Fruit fly (Drosophila melanogaster) whole organism, embryonic: ENCODE measurements around the gene Alg9.

Experiments
- Abd-B ChIP-seq: fragments of 200-800 bp; sonication (Bioruptor generic); optimal IDR thresholded peaks from 2 replicates; lab custom pipeline; 2018; ENCODE audit warnings: missing biosample characterization, mild to moderate bottlenecking, missing genetic modification characterization, moderate library complexity
- Asciz ChIP-seq: fragments of 200-800 bp; sonication (Bioruptor generic); optimal IDR thresholded peaks from 2 replicates; lab custom pipeline; 2017; ENCODE audit warnings: missing biosample characterization, mild to moderate bottlenecking, missing genetic modification characterization, missing genetic modification reagents
- BtbVII ChIP-seq: fragments of 200-800 bp; sonication (Bioruptor generic); optimal IDR thresholded peaks from 3 replicates; lab custom pipeline; 2017; ENCODE audit warnings: missing biosample characterization, mild to moderate bottlenecking, missing genetic modification characterization
- C15 ChIP-seq: fragments of 200-800 bp; sonication (Bioruptor generic); IDR thresholded peaks from 3 replicates; pipeline ENCODE4 v1.3.6; 2022; ENCODE audit warnings: missing biosample characterization, missing genetic modification characterization
- CG10654 ChIP-seq: fragments of 200-800 bp; sonication (Bioruptor generic); optimal IDR thresholded peaks from 2 replicates; lab custom pipeline; 2016; ENCODE audit warnings: missing biosample characterization, missing genetic modification characterization
- CG12219 ChIP-seq: fragments of 200-800 bp; sonication (Bioruptor generic); optimal IDR thresholded peaks from 3 replicates; lab custom pipeline; 2018; ENCODE audit warnings: missing biosample characterization, mild to moderate bottlenecking, missing genetic modification characterization
- CG1233 ChIP-seq: fragments of 200-800 bp; sonication (Bioruptor generic); optimal IDR thresholded peaks from 4 replicates; lab custom pipeline; 2018; ENCODE audit warnings: missing biosample characterization, mild to moderate bottlenecking, missing genetic modification characterization
- CG13775 ChIP-seq: fragments of 200-800 bp; sonication (Bioruptor generic); optimal IDR thresholded peaks from 3 replicates; lab custom pipeline; 2017; ENCODE audit warnings: missing biosample characterization, mild to moderate bottlenecking, missing genetic modification characterization
- CG14710 ChIP-seq: fragments of 200-800 bp; sonication (Bioruptor generic); optimal IDR thresholded peaks from 3 replicates; lab custom pipeline; 2019; ENCODE audit warnings: missing biosample characterization, mild to moderate bottlenecking, missing genetic modification characterization, moderate library complexity
- CG15514 ChIP-seq: fragments of 200-800 bp; sonication (Bioruptor generic); optimal IDR thresholded peaks from 3 replicates; lab custom pipeline; 2017; ENCODE audit warnings: missing biosample characterization, missing genetic modification characterization, mild to moderate bottlenecking, moderate library complexity, missing genetic modification reagents
- CG18599 ChIP-seq: fragments of 200-800 bp; sonication (Bioruptor generic); optimal IDR thresholded peaks from 3 replicates; lab custom pipeline; 2017; ENCODE audit warnings: missing biosample characterization, missing genetic modification characterization, mild to moderate bottlenecking, moderate library complexity, missing genetic modification reagents
- CG2116 ChIP-seq: fragments of 200-800 bp; sonication (Bioruptor generic); optimal IDR thresholded peaks from 3 replicates; lab custom pipeline; 2018; ENCODE audit warnings: missing biosample characterization, mild to moderate bottlenecking, missing genetic modification characterization
- CG2120 ChIP-seq: fragments of 200-800 bp; sonication (Bioruptor generic); optimal IDR thresholded peaks from 3 replicates; lab custom pipeline; 2016; ENCODE audit warnings: missing biosample characterization, missing genetic modification characterization
- CG32532 ChIP-seq: fragments of 200-800 bp; sonication (Bioruptor generic); IDR thresholded peaks from 2 replicates; pipeline ENCODE4 v1.3.6; 2022; ENCODE audit warnings: missing biosample characterization, missing genetic modification characterization
- CG33557 ChIP-seq: fragments of 200-800 bp; sonication (Bioruptor generic); optimal IDR thresholded peaks from 2 replicates; lab custom pipeline; 2019; ENCODE audit warnings: missing biosample characterization, mild to moderate bottlenecking, missing genetic modification characterization, moderate library complexity
- CG34376 ChIP-seq: fragments of 200-800 bp; sonication (Bioruptor generic); optimal IDR thresholded peaks from 2 replicates; lab custom pipeline; 2018; ENCODE audit warnings: missing biosample characterization, mild to moderate bottlenecking, missing genetic modification characterization
- CG4328 ChIP-seq: fragments of 200-800 bp; sonication (Bioruptor generic); optimal IDR thresholded peaks from 3 replicates; lab custom pipeline; 2017; ENCODE audit warnings: missing biosample characterization, missing genetic modification reagents, missing genetic modification characterization
- CG43689 ChIP-seq: fragments of 200-800 bp; sonication (Bioruptor generic); IDR thresholded peaks from 2 replicates; pipeline ENCODE4 v1.3.6; 2022; ENCODE audit warnings: missing biosample characterization, missing genetic modification characterization
- CG6254 ChIP-seq: fragments of 200-800 bp; sonication (Bioruptor generic); optimal IDR thresholded peaks from 3 replicates; lab custom pipeline; 2017; ENCODE audit warnings: mild to moderate bottlenecking, missing biosample characterization, missing genetic modification reagents, missing genetic modification characterization
- CG6765 ChIP-seq: fragments of 200-800 bp; sonication (Bioruptor generic); optimal IDR thresholded peaks from 3 replicates; lab custom pipeline; 2017; ENCODE audit warnings: missing biosample characterization, mild to moderate bottlenecking, missing genetic modification characterization
- CG7963 ChIP-seq: fragments of 200-800 bp; sonication (Bioruptor generic); IDR thresholded peaks from 3 replicates; pipeline ENCODE4 v1.3.6; 2022; ENCODE audit warnings: missing biosample characterization, missing genetic modification characterization; ENCODE audit not compliant: partially characterized antibody
- CG8388 ChIP-seq: fragments of 200-800 bp; sonication (Bioruptor generic); optimal IDR thresholded peaks from 2 replicates; lab custom pipeline; 2019; ENCODE audit warnings: missing biosample characterization, mild to moderate bottlenecking, missing genetic modification characterization, moderate library complexity
- CG9215 ChIP-seq: fragments of 200-800 bp; sonication (Bioruptor generic); IDR thresholded peaks from 2 replicates; pipeline ENCODE4 v1.3.6; 2022; ENCODE audit warnings: missing biosample characterization, missing genetic modification characterization
- CG9797 ChIP-seq: fragments of 200-800 bp; sonication (Bioruptor generic); optimal IDR thresholded peaks from 3 replicates; lab custom pipeline; 2018; ENCODE audit warnings: missing biosample characterization, mild to moderate bottlenecking, missing genetic modification characterization
- CG9817 ChIP-seq: fragments of 200-800 bp; sonication (Bioruptor generic); optimal IDR thresholded peaks from 2 replicates; lab custom pipeline; 2018; ENCODE audit warnings: missing biosample characterization, mild to moderate bottlenecking, missing genetic modification characterization, moderate library complexity
- Dad ChIP-seq: fragments of 200-800 bp; sonication (Bioruptor generic); optimal IDR thresholded peaks from 3 replicates; lab custom pipeline; 2016; ENCODE audit warnings: missing biosample characterization, missing genetic modification characterization
- Dref ChIP-seq: fragments of 200-800 bp; sonication (Bioruptor generic); IDR thresholded peaks from 2 replicates; pipeline ENCODE4 v1.3.6; 2022; ENCODE audit warnings: missing biosample characterization, missing genetic modification characterization
- HLH3B ChIP-seq: fragments of 200-800 bp; sonication (Bioruptor generic); IDR thresholded peaks from 2 replicates; pipeline ENCODE4 v1.3.6; 2022; ENCODE audit warnings: missing biosample characterization, missing genetic modification characterization
- Kr ChIP-seq: fragments of 200-800 bp; sonication (Bioruptor generic); optimal IDR thresholded peaks from 2 replicates; lab custom pipeline; 2017; ENCODE audit warnings: missing biosample characterization, mild to moderate bottlenecking, missing genetic modification characterization
- MESR4 ChIP-seq: fragments of 200-800 bp; sonication (Bioruptor generic); optimal IDR thresholded peaks from 2 replicates; lab custom pipeline; 2018; ENCODE audit warnings: missing biosample characterization, mild to moderate bottlenecking, missing genetic modification characterization, moderate library complexity
- Mes4 ChIP-seq: fragments of 200-800 bp; sonication (Bioruptor generic); optimal IDR thresholded peaks from 2 replicates; lab custom pipeline; 2016; ENCODE audit warnings: missing biosample characterization, missing genetic modification characterization
- Ptx1 ChIP-seq: fragments of 200-800 bp; sonication (Bioruptor generic); IDR thresholded peaks from 2 replicates; pipeline ENCODE4 v1.3.6; 2022; ENCODE audit warnings: missing biosample characterization, missing genetic modification characterization
- Sox100B ChIP-seq: fragments of 200-800 bp; sonication (Bioruptor generic); optimal IDR thresholded peaks from 3 replicates; lab custom pipeline; 2018; ENCODE audit warnings: missing biosample characterization, mild to moderate bottlenecking, missing genetic modification characterization
- ara ChIP-seq: fragments of 200-800 bp; sonication (Bioruptor generic); IDR thresholded peaks from 2 replicates; pipeline ENCODE4 v1.3.6; 2022; ENCODE audit warnings: missing biosample characterization, missing genetic modification characterization
- ato ChIP-seq: fragments of 200-800 bp; sonication (Bioruptor generic); IDR thresholded peaks from 2 replicates; pipeline ENCODE4 v1.3.6; 2022; ENCODE audit warnings: missing biosample characterization, missing genetic modification characterization; ENCODE audit not compliant: partially characterized antibody
- br ChIP-seq: fragments of >200 bp; optimal IDR thresholded peaks from 2 replicates; lab custom pipeline; 2017
- dpn ChIP-seq, 2 experiments: fragments of 200-800 bp; sonication (Bioruptor generic); optimal IDR thresholded peaks; 3 replicates each; lab custom pipeline; 2016; ENCODE audit warnings: missing biosample characterization in 2 of 2, missing genetic modification characterization in 2 of 2
- eve ChIP-seq, 2 experiments: fragments of >200 bp; optimal IDR thresholded peaks; 2 replicates each; lab custom pipeline; 2017; ENCODE audit warnings: missing biosample characterization in 2 of 2, missing genetic modification characterization in 2 of 2
- insv ChIP-seq, 2 experiments: fragments of 200-800 bp; sonication (Bioruptor generic); optimal IDR thresholded peaks; 3 replicates each; lab custom pipeline; 2016 to 2018; ENCODE audit warnings: missing biosample characterization in 2 of 2, missing genetic modification characterization in 2 of 2
- ken ChIP-seq: fragments of 200-800 bp; sonication (Bioruptor generic); IDR thresholded peaks from 3 replicates; pipeline ENCODE4 v1.3.6; 2022; ENCODE audit warnings: missing biosample characterization, missing genetic modification characterization
- knrl ChIP-seq: fragments of 200-800 bp; sonication (Bioruptor generic); IDR thresholded peaks from 3 replicates; pipeline ENCODE4 v1.3.6; 2022; ENCODE audit warnings: missing biosample characterization, missing genetic modification characterization; ENCODE audit not compliant: partially characterized antibody
- oc ChIP-seq: fragments of 200-800 bp; sonication (Bioruptor generic); optimal IDR thresholded peaks from 2 replicates; lab custom pipeline; 2018; ENCODE audit warnings: missing biosample characterization, mild to moderate bottlenecking, missing genetic modification characterization, moderate library complexity
- pfk ChIP-seq: fragments of 200-800 bp; sonication (Bioruptor generic); optimal IDR thresholded peaks from 2 replicates; lab custom pipeline; 2018; ENCODE audit warnings: missing biosample characterization, mild to moderate bottlenecking, missing genetic modification characterization, moderate library complexity
- pita ChIP-seq: fragments of 200-800 bp; sonication (Bioruptor generic); optimal IDR thresholded peaks from 2 replicates; lab custom pipeline; 2017; ENCODE audit warnings: missing biosample characterization, mild to moderate bottlenecking, missing genetic modification characterization
- sqz ChIP-seq: fragments of 200-800 bp; sonication (Bioruptor generic); optimal IDR thresholded peaks from 3 replicates; lab custom pipeline; 2018; ENCODE audit warnings: missing biosample characterization, mild to moderate bottlenecking, missing genetic modification characterization
- sr ChIP-seq: fragments of 200-800 bp; sonication (Bioruptor generic); IDR thresholded peaks from 3 replicates; pipeline ENCODE4 v1.3.6; 2022; ENCODE audit warnings: missing biosample characterization, missing genetic modification characterization
- vvl ChIP-seq: fragments of 200-800 bp; sonication (Bioruptor generic); IDR thresholded peaks from 2 replicates; pipeline ENCODE4 v1.3.6; 2022; ENCODE audit warnings: missing biosample characterization, missing genetic modification characterization
- z ChIP-seq: fragments of 200-800 bp; sonication (Bioruptor generic); IDR thresholded peaks from 3 replicates; pipeline ENCODE4 v1.3.6; 2022; ENCODE audit warnings: missing biosample characterization, missing genetic modification characterization
- zen2 ChIP-seq: fragments of 200-800 bp; sonication (Bioruptor generic); IDR thresholded peaks from 3 replicates; pipeline ENCODE4 v1.3.6; 2022; ENCODE audit warnings: missing biosample characterization, missing genetic modification characterization; ENCODE audit not compliant: partially characterized antibody
- zf30C ChIP-seq: fragments of 200-800 bp; sonication (Bioruptor generic); optimal IDR thresholded peaks from 3 replicates; lab custom pipeline; 2018; ENCODE audit warnings: missing biosample characterization, mild to moderate bottlenecking, missing genetic modification characterization

Alg9 gene

dm6 chr3R:25209207-25209606, 12.2 kb upstream of the Alg9 start (continued):
- TF ChIP-seq CG34376 (GFP tag; lab: Kevin White, UChicago) (peak; percentile 18), sr (GFP tag; lab: Robert Waterston, UW) (no peak), dpn (GFP tag; optimal IDR thresholded peaks at IDR 0.05; lab: Kevin White, UChicago) (no peak), zf30C (no peak), eve (GFP tag; optimal IDR thresholded peaks at IDR 0.05; lab: Kevin White, UChicago) (peak in 1 of 2 experiments; percentile 43), CG9215 (no peak), CG6254 (no peak), CG15514 (GFP tag; lab: Kevin White, UChicago) (peak; percentile 6), z (GFP tag; lab: Robert Waterston, UW) (peak; percentile 91)

- TF ChIP-seq BtbVII (no peak), CG6765 (GFP tag; lab: Kevin White, UChicago) (no peak), CG1233 (peak; percentile 13), br (lab: Kevin White, UChicago) (no peak), HLH3B (GFP tag; lab: Robert Waterston, UW) (no peak), sqz (GFP tag; lab: Kevin White, UChicago) (no peak), CG9817 (tag; lab: Kevin White, UChicago) (no peak), Kr (GFP tag; lab: Kevin White, UChicago) (no peak), insv (GFP tag; optimal IDR thresholded peaks at IDR 0.05; lab: Kevin White, UChicago) (no peak), ara (0 out of 2 replicates have a peak, but pooled peaks have one; percentile 29), Sox100B (peak; percentile 16), CG32532 (GFP tag; lab: Robert Waterston, UW) (peak; percentile 70), CG13775 (no peak), CG43689 (GFP tag; lab: Robert Waterston, UW) (no peak), pita (GFP tag; lab: Kevin White, UChicago) (no peak), CG7963 (GFP tag; lab: Robert Waterston, UW) (peak; percentile 90), CG14710 (peak; percentile 25), CG9797 (no peak), CG18599 (GFP tag; lab: Kevin White, UChicago) (peak; percentile 32), knrl (peak; percentile 81), CG8388 (no peak), Mes4 (no peak), C15 (GFP tag; lab: Robert Waterston, UW) (no peak), CG33557 (GFP tag; lab: Kevin White, UChicago) (peak; percentile 11), Abd-B (no peak), Dref (peak; percentile 92), CG12219 (GFP tag; lab: Kevin White, UChicago) (no peak), Ptx1 (GFP tag; lab: Robert Waterston, UW) (peak; percentile 66), pfk (GFP tag; lab: Kevin White, UChicago) (no peak), CG2116 (GFP tag; lab: Kevin White, UChicago) (peak; percentile 46), ken (GFP tag; lab: Robert Waterston, UW) (no peak), zen2 (GFP tag; lab: Robert Waterston, UW) (peak; percentile 84), oc (tag; lab: Kevin White, UChicago) (no peak), Dad (no peak), ato (GFP tag; lab: Robert Waterston, UW) (peak; percentile 89), CG4328 (GFP tag; lab: Kevin White, UChicago) (no peak), vvl (GFP tag; lab: Robert Waterston, UW) (peak; percentile 60), Asciz (GFP tag; lab: Kevin White, UChicago) (peak; percentile 28), CG10654 (GFP tag; lab: Kevin White, UChicago) (no peak), MESR4 (peak; percentile 32), CG2120 (GFP tag; lab: Kevin White, UChicago) (peak; percentile 6)
These were observed 6.3 kb upstream of the Alg9 start, which contains the start of gene Saysd1 for dm6 chr3R:25215123-25215522. TSS of gene Saysd1 (minus strand) at chr3R:25215188.
